Fruit fly (Drosophila melanogaster): ENCODE data around the gene CG9743.
A peak's percentile ranks its signal among the peaks of the same experiment; 100 is the strongest.

The CG9743 gene

dm6 chr3R:30249283-30249682 is 46.5 kb upstream of the CG9743 start, which contains the start of gene CG34299:
CG34299 (plus strand) TSS chr3R:30249583.
- TF ChIP-seq lola (GFP tag; optimal IDR thresholded peaks at IDR 0.05): no peak
- TF ChIP-seq CG11456 (GFP tag; IDR thresholded peaks at IDR 0.05): 0 out of 3 replicates have a peak, but pooled peaks have one; percentile 8
- no peak for TF ChIP-seq ttk (GFP tag; IDR thresholded peaks at IDR 0.05)
- no peak for TF ChIP-seq CG17612 (GFP tag; IDR thresholded peaks at IDR 0.05)
- TF ChIP-seq dysf (GFP tag; IDR thresholded peaks at IDR 0.05): no peak
- TF ChIP-seq Dbx (GFP tag; IDR thresholded peaks at IDR 0.05): no peak
- no peak for TF ChIP-seq CG31365 (tag; optimal IDR thresholded peaks at IDR 0.05)

DNA sequence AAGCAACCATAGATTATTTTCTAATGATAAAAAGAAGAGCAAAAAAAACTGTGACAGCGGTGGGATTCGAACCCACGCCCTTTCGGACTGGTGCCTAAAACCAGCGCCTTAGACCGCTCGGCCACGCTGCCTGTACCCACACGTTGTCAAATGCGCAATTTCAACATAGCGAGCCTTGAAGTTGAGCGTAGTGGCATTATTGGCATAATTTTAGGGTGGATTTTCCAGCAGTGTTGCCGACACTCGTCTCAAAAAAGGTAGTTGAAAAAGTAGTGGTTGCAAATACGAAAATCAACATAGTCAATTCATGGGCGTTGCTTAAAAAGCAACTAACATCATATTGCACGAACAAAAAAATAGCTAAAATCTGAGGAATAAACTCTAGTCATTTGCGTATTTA is 45.8 kb upstream of the CG9743 start:
- TF ChIP-seq CG13287 (GFP tag; IDR thresholded peaks at IDR 0.05; ENCODE audit: partially characterized antibody) (peak; percentile 69), sna (GFP tag; IDR thresholded peaks at IDR 0.05; ENCODE audit: partially characterized antibody) (peak; percentile 58), chinmo (GFP tag; IDR thresholded peaks at IDR 0.05; ENCODE audit: partially characterized antibody) (peak; percentile 43; the same call in 1 of the 4 replicates), Opbp (GFP tag; IDR thresholded peaks at IDR 0.05; ENCODE audit: partially characterized antibody) (peak; percentile 86), H15 (GFP tag; IDR thresholded peaks at IDR 0.05) (no peak), org-1 (GFP tag; optimal IDR thresholded peaks at IDR 0.05) (no peak), slou (GFP tag; optimal IDR thresholded peaks at IDR 0.05) (no peak), CG7963 (GFP tag; IDR thresholded peaks at IDR 0.05; ENCODE audit: partially characterized antibody) (peak; percentile 92), CG6791 (GFP tag; IDR thresholded peaks at IDR 0.05; ENCODE audit: partially characterized antibody) (peak; percentile 90), CG34224 (GFP tag; IDR thresholded peaks at IDR 0.05; ENCODE audit: partially characterized antibody) (peak; percentile 34; the same call in 2 of the 3 replicates), nerfin-2 (GFP tag; IDR thresholded peaks at IDR 0.05; ENCODE audit: partially characterized antibody) (peak; percentile 65), CG16813 (GFP tag; IDR thresholded peaks at IDR 0.05; ENCODE audit: partially characterized antibody) (peak; percentile 74), mld (GFP tag; IDR thresholded peaks at IDR 0.05; ENCODE audit: partially characterized antibody) (peak; percentile 92), HLH4C (GFP tag; IDR thresholded peaks at IDR 0.05; ENCODE audit: partially characterized antibody) (peak; percentile 81), Scr (GFP tag; IDR thresholded peaks at IDR 0.05; ENCODE audit: partially characterized antibody) (peak; percentile 67), amos (GFP tag; IDR thresholded peaks at IDR 0.05; ENCODE audit: partially characterized antibody) (peak; percentile 75), Bgb (GFP tag; IDR thresholded peaks at IDR 0.05; ENCODE audit: partially characterized antibody) (peak; percentile 88), Abd-B (GFP tag; optimal IDR thresholded peaks at IDR 0.05) (no peak), unc-4 (GFP tag; IDR thresholded peaks at IDR 0.05; ENCODE audit: partially characterized antibody) (peak; percentile 53; the same call in 1 of the 2 replicates), repo (GFP tag; optimal IDR thresholded peaks at IDR 0.05) (no peak), CG14860 (GFP tag; IDR thresholded peaks at IDR 0.05; ENCODE audit: partially characterized antibody) (peak; percentile 88), vnd (GFP tag; IDR thresholded peaks at IDR 0.05; ENCODE audit: partially characterized antibody) (peak; percentile 71), hb (GFP tag; IDR thresholded peaks at IDR 0.05; ENCODE audit: partially characterized antibody) (peak; percentile 57; the same call in 2 of the 3 replicates), CG4360 (GFP tag; IDR thresholded peaks at IDR 0.05) (0 out of 2 replicates have a peak, but pooled peaks have one; percentile 20), sob (GFP tag; IDR thresholded peaks at IDR 0.05) (no peak), Dll (GFP tag; IDR thresholded peaks at IDR 0.05; ENCODE audit: partially characterized antibody) (peak; percentile 58; the same call in 2 of the 4 replicates), ato (GFP tag; IDR thresholded peaks at IDR 0.05; ENCODE audit: partially characterized antibody) (peak; percentile 82), CG17568 (GFP tag; optimal IDR thresholded peaks at IDR 0.05) (no peak), CG6689 (GFP tag; IDR thresholded peaks at IDR 0.05) (peak; percentile 40), tna (GFP tag; IDR thresholded peaks at IDR 0.05; ENCODE audit: partially characterized antibody) (peak; percentile 91), knrl (GFP tag; IDR thresholded peaks at IDR 0.05; ENCODE audit: partially characterized antibody) (peak; percentile 61), YL-1 (GFP tag; optimal IDR thresholded peaks at IDR 0.05) (no peak), bbx (GFP tag; IDR thresholded peaks at IDR 0.05; ENCODE audit: partially characterized antibody) (peak; percentile 86), Bdp1 (GFP tag; optimal IDR thresholded peaks at IDR 0.05) (peak; percentile 99), ci (GFP tag; IDR thresholded peaks at IDR 0.05) (peak; percentile 48; the same call in 2 of the 3 replicates), Max (GFP tag; optimal IDR thresholded peaks at IDR 0.05) (no peak), CG42726 (GFP tag; IDR thresholded peaks at IDR 0.05; ENCODE audit: partially characterized antibody) (peak; percentile 89), btn (GFP tag; optimal IDR thresholded peaks at IDR 0.05) (no peak), hbn (GFP tag; IDR thresholded peaks at IDR 0.05; ENCODE audit: partially characterized antibody) (peak; percentile 32)

Measured in whole organism, embryonic.